Fruit fly (Drosophila melanogaster) whole organism, embryonic: ENCODE measurements around the gene mRpS31.

Experiments used
- CG10979 ChIP-seq: fragments of 200-800 bp; sonication (Bioruptor generic); optimal IDR thresholded peaks from 2 replicates; lab custom pipeline; 2018; ENCODE audit warnings: missing biosample characterization, mild to moderate bottlenecking, missing genetic modification characterization, moderate library complexity
- CG11247 ChIP-seq: fragments of 200-800 bp; sonication (Bioruptor generic); IDR thresholded peaks from 2 replicates; pipeline ENCODE4 v1.3.6; 2022; ENCODE audit warnings: missing biosample characterization, missing genetic modification characterization
- CG12219 ChIP-seq: fragments of 200-800 bp; sonication (Bioruptor generic); optimal IDR thresholded peaks from 3 replicates; lab custom pipeline; 2018; ENCODE audit warnings: missing biosample characterization, mild to moderate bottlenecking, missing genetic modification characterization
- CG12236 ChIP-seq: fragments of 200-800 bp; sonication (Bioruptor generic); optimal IDR thresholded peaks from 2 replicates; lab custom pipeline; 2016; ENCODE audit warnings: missing biosample characterization, missing genetic modification characterization
- CG12942 ChIP-seq: fragments of 200-800 bp; sonication (Bioruptor generic); optimal IDR thresholded peaks from 3 replicates; lab custom pipeline; 2016; ENCODE audit warnings: missing biosample characterization, missing genetic modification characterization
- CG14014 ChIP-seq: fragments of 200-800 bp; sonication (Bioruptor generic); IDR thresholded peaks from 2 replicates; pipeline ENCODE4 v1.3.6; 2022; ENCODE audit warnings: missing biosample characterization, missing genetic modification characterization
- CG14710 ChIP-seq: fragments of 200-800 bp; sonication (Bioruptor generic); optimal IDR thresholded peaks from 3 replicates; lab custom pipeline; 2019; ENCODE audit warnings: missing biosample characterization, mild to moderate bottlenecking, missing genetic modification characterization, moderate library complexity
- CG15073 ChIP-seq: fragments of 200-800 bp; sonication (Bioruptor generic); optimal IDR thresholded peaks from 2 replicates; lab custom pipeline; 2016; ENCODE audit warnings: missing biosample characterization, missing genetic modification characterization
- CG16813 ChIP-seq: fragments of 200-800 bp; sonication (Bioruptor generic); IDR thresholded peaks from 3 replicates; pipeline ENCODE4 v1.3.6; 2022; ENCODE audit warnings: missing biosample characterization, missing genetic modification characterization; ENCODE audit not compliant: partially characterized antibody
- CG17829 ChIP-seq: fragments of 200-800 bp; optimal IDR thresholded peaks from 2 replicates; lab custom pipeline; 2019; ENCODE audit warnings: missing biosample characterization, mild to moderate bottlenecking, missing genetic modification characterization, moderate library complexity
- CG17912 ChIP-seq: fragments of 200-800 bp; sonication (Bioruptor generic); optimal IDR thresholded peaks from 2 replicates; lab custom pipeline; 2018; ENCODE audit warnings: missing biosample characterization, mild to moderate bottlenecking, missing genetic modification characterization
- CG18619 ChIP-seq: fragments of 200-800 bp; sonication (Bioruptor generic); optimal IDR thresholded peaks from 3 replicates; lab custom pipeline; 2017; ENCODE audit warnings: missing biosample characterization, mild to moderate bottlenecking, missing genetic modification characterization
- CG2129 ChIP-seq: fragments of 200-800 bp; sonication (Bioruptor generic); IDR thresholded peaks from 2 replicates; pipeline ENCODE4 v1.3.6; 2022; ENCODE audit warnings: missing biosample characterization, missing genetic modification characterization; ENCODE audit not compliant: partially characterized antibody
- CG30431 ChIP-seq: fragments of 200-800 bp; sonication (Bioruptor generic); optimal IDR thresholded peaks from 2 replicates; lab custom pipeline; 2017; ENCODE audit warnings: missing biosample characterization, missing genetic modification characterization
- CG31224 ChIP-seq: fragments of 200-800 bp; sonication (Bioruptor generic); IDR thresholded peaks from 2 replicates; pipeline ENCODE4 v1.3.6; 2022; ENCODE audit warnings: missing biosample characterization, missing genetic modification characterization
- CG34422 ChIP-seq: fragments of 200-800 bp; sonication (Bioruptor generic); IDR thresholded peaks from 3 replicates; pipeline ENCODE4 v1.3.6; 2022; ENCODE audit warnings: missing biosample characterization, missing genetic modification characterization
- CG6175 ChIP-seq: fragments of 200-800 bp; sonication (Bioruptor generic); IDR thresholded peaks from 3 replicates; pipeline ENCODE4 v1.3.6; 2022; ENCODE audit warnings: missing biosample characterization, missing genetic modification characterization
- CG6683 ChIP-seq: fragments of 200-800 bp; sonication (Bioruptor generic); optimal IDR thresholded peaks from 2 replicates; lab custom pipeline; 2017; ENCODE audit warnings: missing biosample characterization, mild to moderate bottlenecking, missing genetic modification characterization, missing genetic modification reagents
- CG6765 ChIP-seq: fragments of 200-800 bp; sonication (Bioruptor generic); optimal IDR thresholded peaks from 3 replicates; lab custom pipeline; 2017; ENCODE audit warnings: missing biosample characterization, mild to moderate bottlenecking, missing genetic modification characterization
- CG7556 ChIP-seq: fragments of 200-800 bp; sonication (Bioruptor generic); optimal IDR thresholded peaks from 2 replicates; lab custom pipeline; 2017; ENCODE audit warnings: missing biosample characterization, mild to moderate bottlenecking, missing genetic modification characterization
- CG7786 ChIP-seq: fragments of 200-800 bp; sonication (Bioruptor generic); optimal IDR thresholded peaks from 2 replicates; lab custom pipeline; 2016; ENCODE audit warnings: missing biosample characterization, missing genetic modification characterization
- CG8924 ChIP-seq: fragments of 200-800 bp; optimal IDR thresholded peaks from 3 replicates; lab custom pipeline; 2019; ENCODE audit warnings: missing biosample characterization, mild to moderate bottlenecking, missing genetic modification characterization, moderate library complexity
- CG9215 ChIP-seq: fragments of 200-800 bp; sonication (Bioruptor generic); IDR thresholded peaks from 2 replicates; pipeline ENCODE4 v1.3.6; 2022; ENCODE audit warnings: missing biosample characterization, missing genetic modification characterization
- CG9727 ChIP-seq: fragments of 200-800 bp; sonication (Bioruptor generic); optimal IDR thresholded peaks from 3 replicates; lab custom pipeline; 2017; ENCODE audit warnings: missing biosample characterization, mild to moderate bottlenecking, missing genetic modification characterization
- Chrac-16 ChIP-seq: fragments of 200-800 bp; sonication (Bioruptor generic); optimal IDR thresholded peaks from 3 replicates; lab custom pipeline; 2016; ENCODE audit warnings: missing biosample characterization, missing genetic modification characterization
- E2f1 ChIP-seq: fragments of 200-800 bp; sonication (Bioruptor generic); IDR thresholded peaks from 2 replicates; pipeline ENCODE4 v1.3.6; 2022; ENCODE audit warnings: missing biosample characterization, missing genetic modification characterization
- NK7.1 ChIP-seq: fragments of 200-800 bp; sonication (Bioruptor generic); optimal IDR thresholded peaks from 3 replicates; lab custom pipeline; 2016; ENCODE audit warnings: missing biosample characterization, missing genetic modification characterization
- Sry-δ ChIP-seq: fragments of 200-800 bp; sonication (Bioruptor generic); optimal IDR thresholded peaks from 2 replicates; lab custom pipeline; 2016; ENCODE audit warnings: missing biosample characterization, missing genetic modification characterization
- abd-A ChIP-seq: fragments of 200-800 bp; sonication (Bioruptor generic); optimal IDR thresholded peaks from 3 replicates; lab custom pipeline; 2019; ENCODE audit warnings: missing biosample characterization, mild to moderate bottlenecking, missing genetic modification characterization, moderate library complexity
- ash1 ChIP-seq: fragments of 200-800 bp; sonication (Bioruptor generic); optimal IDR thresholded peaks from 2 replicates; lab custom pipeline; 2018; ENCODE audit warnings: missing biosample characterization, mild to moderate bottlenecking, missing genetic modification characterization
- cato ChIP-seq: fragments of 200-800 bp; sonication (Bioruptor generic); optimal IDR thresholded peaks from 2 replicates; lab custom pipeline; 2016; ENCODE audit warnings: missing biosample characterization, missing genetic modification characterization, borderline replicate concordance
- chinmo ChIP-seq: fragments of 200-800 bp; sonication (Bioruptor generic); IDR thresholded peaks from 4 replicates; pipeline ENCODE4 v1.3.6; 2022; ENCODE audit warnings: missing biosample characterization, missing genetic modification characterization; ENCODE audit not compliant: partially characterized antibody
- ci ChIP-seq: fragments of 200-800 bp; sonication (Bioruptor generic); IDR thresholded peaks from 3 replicates; pipeline ENCODE4 v1.3.6; 2022; ENCODE audit warnings: missing biosample characterization, missing genetic modification characterization
- corto ChIP-seq: fragments of 200-800 bp; sonication (Bioruptor generic); optimal IDR thresholded peaks from 2 replicates; lab custom pipeline; 2016; ENCODE audit warnings: missing biosample characterization, mild to moderate bottlenecking, missing genetic modification characterization, moderate library complexity
- eve ChIP-seq, 2 experiments: fragments of >200 bp; optimal IDR thresholded peaks; 2 replicates each; lab custom pipeline; 2017; ENCODE audit warnings: missing biosample characterization in 2 of 2, missing genetic modification characterization in 2 of 2
- kah ChIP-seq: fragments of 200-800 bp; sonication (Bioruptor generic); optimal IDR thresholded peaks from 2 replicates; lab custom pipeline; 2018; ENCODE audit warnings: missing biosample characterization, mild to moderate bottlenecking, missing genetic modification characterization
- lab ChIP-seq: fragments of 200-800 bp; sonication (Bioruptor generic); optimal IDR thresholded peaks from 3 replicates; lab custom pipeline; 2017; ENCODE audit warnings: missing biosample characterization, missing genetic modification characterization, mild to moderate bottlenecking, moderate library complexity, missing genetic modification reagents
- lmd ChIP-seq: fragments of 200-800 bp; sonication (Bioruptor generic); IDR thresholded peaks from 2 replicates; pipeline ENCODE4 v1.3.6; 2022; ENCODE audit warnings: missing biosample characterization, missing genetic modification characterization
- mld ChIP-seq: fragments of 200-800 bp; sonication (Bioruptor generic); IDR thresholded peaks from 3 replicates; pipeline ENCODE4 v1.3.6; 2022; ENCODE audit warnings: missing biosample characterization, missing genetic modification characterization; ENCODE audit not compliant: partially characterized antibody
- onecut ChIP-seq: fragments of 200-800 bp; sonication (Bioruptor generic); IDR thresholded peaks from 2 replicates; pipeline ENCODE4 v1.3.6; 2022; ENCODE audit warnings: missing biosample characterization, missing genetic modification characterization
- org-1 ChIP-seq: fragments of 200-800 bp; sonication (Bioruptor generic); optimal IDR thresholded peaks from 2 replicates; lab custom pipeline; 2017; ENCODE audit warnings: missing biosample characterization, missing genetic modification characterization
- phol ChIP-seq: fragments of 200-800 bp; sonication (Bioruptor generic); optimal IDR thresholded peaks from 3 replicates; lab custom pipeline; 2018; ENCODE audit warnings: missing biosample characterization, mild to moderate bottlenecking, missing genetic modification characterization, moderate library complexity
- pita ChIP-seq: fragments of 200-800 bp; sonication (Bioruptor generic); optimal IDR thresholded peaks from 2 replicates; lab custom pipeline; 2017; ENCODE audit warnings: missing biosample characterization, mild to moderate bottlenecking, missing genetic modification characterization
- prd ChIP-seq, 3 experiments: fragments of >200 bp in 2 of 3; fragments of 200-800 bp in 1 of 3; sonication (Bioruptor generic) in 1 of 3; optimal IDR thresholded peaks in 2 of 3; IDR thresholded peaks in 1 of 3; 2 replicates in 2 of 3; 3 replicates in 1 of 3; pipeline versions ENCODE4 v1.3.6 to Lab custom; 2017 to 2022; ENCODE audit warnings: missing biosample characterization in 1 of 3, missing genetic modification characterization in 1 of 3
- psq ChIP-seq: fragments of 200-800 bp; sonication (Bioruptor generic); optimal IDR thresholded peaks from 2 replicates; lab custom pipeline; 2017; ENCODE audit warnings: missing biosample characterization, missing genetic modification characterization
- pum ChIP-seq: fragments of 200-800 bp; sonication (Bioruptor generic); optimal IDR thresholded peaks from 2 replicates; lab custom pipeline; 2016; ENCODE audit warnings: missing biosample characterization, missing genetic modification characterization
- sd ChIP-seq: fragments of 200-800 bp; sonication (Bioruptor generic); optimal IDR thresholded peaks from 3 replicates; lab custom pipeline; 2018; ENCODE audit warnings: missing biosample characterization, mild to moderate bottlenecking, missing genetic modification characterization, moderate library complexity
- seq ChIP-seq: fragments of 200-800 bp; sonication (Bioruptor generic); IDR thresholded peaks from 2 replicates; pipeline ENCODE4 v1.3.6; 2022; ENCODE audit warnings: missing biosample characterization, missing genetic modification characterization
- sqz ChIP-seq: fragments of 200-800 bp; sonication (Bioruptor generic); optimal IDR thresholded peaks from 3 replicates; lab custom pipeline; 2018; ENCODE audit warnings: missing biosample characterization, mild to moderate bottlenecking, missing genetic modification characterization
- stc ChIP-seq: fragments of 200-800 bp; sonication (Bioruptor generic); IDR thresholded peaks from 2 replicates; pipeline ENCODE4 v1.3.6; 2022; ENCODE audit warnings: missing biosample characterization, missing genetic modification characterization

The mRpS31 gene

dm6 chr3L:16051719-16052122 lies 46.7 kb downstream of the mRpS31 start, which contains the start of gene Mbs (continued):
- TF ChIP-seq CG9727 (GFP tag; lab: Kevin White, UChicago) (no peak), CG6175 (GFP tag; lab: Robert Waterston, UW) (no peak), seq (no peak), CG14710 (tag; lab: Kevin White, UChicago) (no peak), corto (GFP tag; lab: Kevin White, UChicago) (no peak), CG17912 (GFP tag; lab: Kevin White, UChicago) (peak; percentile 48), NK7.1 (GFP tag; lab: Kevin White, UChicago) (no peak), CG12942 (GFP tag; lab: Kevin White, UChicago) (no peak), CG6683 (no peak), ci (GFP tag; lab: Robert Waterston, UW) (peak; percentile 62; the same call in 2 of the 3 replicates), CG11247 (no peak), CG2129 (peak; percentile 57; the same call in 1 of the 2 replicates), Sry-δ (peak; percentile 49), CG34422 (peak; percentile 50; the same call in 1 of the 3 replicates), chinmo (GFP tag; lab: Robert Waterston, UW) (no peak; the same call in 3 of the 4 replicates), org-1 (no peak), pita (GFP tag; lab: Kevin White, UChicago) (no peak), lmd (GFP tag; lab: Robert Waterston, UW) (no peak), sqz (GFP tag; lab: Kevin White, UChicago) (no peak), CG30431 (GFP tag; lab: Kevin White, UChicago) (no peak), phol (tag; lab: Kevin White, UChicago) (peak; percentile 45), stc (no peak), pum (GFP tag; lab: Kevin White, UChicago) (no peak), lab (peak; percentile 39), abd-A (peak; percentile 61), CG7556 (GFP tag; lab: Kevin White, UChicago) (no peak), CG18619 (GFP tag; lab: Kevin White, UChicago) (peak; percentile 23), kah (no peak), prd (optimal IDR thresholded peaks at IDR 0.05; lab: Kevin White, UChicago) (no peak), prd (GFP tag; IDR thresholded peaks at IDR 0.05; lab: Robert Waterston, UW) (0 out of 3 replicates have a peak, but pooled peaks have one; percentile 10), CG14014 (GFP tag; lab: Robert Waterston, UW) (no peak), ash1 (GFP tag; lab: Kevin White, UChicago) (no peak), mld (peak; percentile 65; the same call in 1 of the 3 replicates), eve (GFP tag; optimal IDR thresholded peaks at IDR 0.05; lab: Kevin White, UChicago) (peak in 1 of 2 experiments; percentile 39), CG12236 (GFP tag; lab: Kevin White, UChicago) (no peak), Chrac-16 (GFP tag; lab: Kevin White, UChicago) (no peak), CG7786 (no peak), CG9215 (GFP tag; lab: Robert Waterston, UW) (peak; percentile 66), CG10979 (no peak), psq (GFP tag; lab: Kevin White, UChicago) (no peak), CG6765 (GFP tag; lab: Kevin White, UChicago) (peak; percentile 55), CG17829 (peak; percentile 53), onecut (peak; percentile 17; the same call in 1 of the 2 replicates), CG12219 (no peak), CG31224 (GFP tag; lab: Robert Waterston, UW) (no peak), CG15073 (GFP tag; lab: Kevin White, UChicago) (no peak), CG16813 (GFP tag; lab: Robert Waterston, UW) (peak; percentile 57; the same call in 2 of the 3 replicates), CG8924 (tag; lab: Kevin White, UChicago) (peak; percentile 5), sd (tag; lab: Kevin White, UChicago) (no peak), E2f1 (GFP tag; lab: Robert Waterston, UW) (no peak), cato (GFP tag; lab: Kevin White, UChicago) (no peak)
